Worm (Caenorhabditis elegans) whole organism, young adult: ENCODE results near the gene flcn-1.

Experiments
- B0019.2 ChIP-seq: fragments of 200-800 bp; sonication (Bioruptor generic); conservative IDR thresholded peaks from 2 replicates; pipeline ENCODE4 v1.3.6; 2022; ENCODE audit warnings: missing genetic modification reagents, missing genetic modification characterization, missing compliant biosample characterization
- F37B4.10 ChIP-seq: fragments of 200-800 bp; sonication (Bioruptor generic); IDR thresholded peaks from 2 replicates; pipeline ENCODE4 v1.3.6; 2022; ENCODE audit warnings: missing genetic modification characterization, missing compliant biosample characterization
- F39B2.1 ChIP-seq: fragments of 200-800 bp; sonication (Bioruptor generic); IDR thresholded peaks from 2 replicates; pipeline ENCODE4 v1.3.6; 2022; ENCODE audit warnings: missing genetic modification reagents, missing genetic modification characterization, missing compliant biosample characterization
- F52B5.7 ChIP-seq: sonication (generic microtip); optimal IDR thresholded peaks from 2 replicates; lab custom pipeline; 2016; ENCODE audit warnings: mild to moderate bottlenecking, missing genetic modification characterization, missing compliant biosample characterization
- F55B11.4 ChIP-seq: sonication (generic microtip); optimal IDR thresholded peaks from 2 replicates; lab custom pipeline; 2016; ENCODE audit warnings: missing compliant biosample characterization, missing genetic modification characterization, borderline replicate concordance; ENCODE audit not compliant: insufficient read depth
- F57A8.1 ChIP-seq: fragments of 200-800 bp; sonication (Bioruptor generic); optimal IDR thresholded peaks from 2 replicates; lab custom pipeline; 2018; ENCODE audit warnings: mild to moderate bottlenecking, missing genetic modification characterization, moderate library complexity, missing compliant biosample characterization
- F57C9.4 ChIP-seq: sonication (generic microtip); optimal IDR thresholded peaks from 2 replicates; lab custom pipeline; 2017; ENCODE audit warnings: mild to moderate bottlenecking, missing genetic modification characterization, missing compliant biosample characterization
- Y53F4B.3 ChIP-seq: fragments of 200-800 bp; sonication (Bioruptor generic); IDR thresholded peaks from 2 replicates; pipeline ENCODE4 v1.3.6; 2022; ENCODE audit warnings: missing genetic modification reagents, missing genetic modification characterization, missing compliant biosample characterization
- Y53G8AR.9 ChIP-seq: fragments of 200-800 bp; sonication (Bioruptor generic); conservative IDR thresholded peaks from 2 replicates; pipeline ENCODE4 v1.3.6; 2022; ENCODE audit warnings: missing genetic modification reagents, missing genetic modification characterization, missing compliant biosample characterization
- Y56A3A.18 ChIP-seq: fragments of 200-800 bp; sonication (Bioruptor generic); IDR thresholded peaks from 2 replicates; pipeline ENCODE4 v1.3.6; 2022; ENCODE audit warnings: missing genetic modification reagents, missing genetic modification characterization, missing compliant biosample characterization
- Y67H2A.10 ChIP-seq: fragments of 200-800 bp; sonication (Bioruptor generic); conservative IDR thresholded peaks from 2 replicates; pipeline ENCODE4 v1.3.6; 2022; ENCODE audit warnings: missing genetic modification reagents, missing genetic modification characterization, missing compliant biosample characterization
- Y79H2A.3 ChIP-seq: fragments of 200-800 bp; sonication (Bioruptor generic); conservative IDR thresholded peaks from 2 replicates; pipeline ENCODE4 v1.3.6; 2022; ENCODE audit warnings: missing genetic modification reagents, missing genetic modification characterization, missing compliant biosample characterization
- ZK185.1 ChIP-seq: sonication (generic microtip); optimal IDR thresholded peaks from 2 replicates; lab custom pipeline; 2016; ENCODE audit warnings: mild to moderate bottlenecking, missing genetic modification characterization, missing compliant biosample characterization; ENCODE audit not compliant: poor library complexity, severe bottlenecking
- ama-1 ChIP-seq, 3 experiments: fragments of 150-350 bp in 1 of 3; sonication (generic microtip) in 2 of 3; optimal IDR thresholded peaks; 2 replicates each; lab custom pipeline; 2014 to 2018; ENCODE audit warnings: missing biosample characterization in 2 of 3, missing genetic modification characterization in 2 of 3, missing genetic modification reagents in 2 of 3
- atf-7 ChIP-seq: sonication (generic microtip); optimal IDR thresholded peaks from 2 replicates; lab custom pipeline; 2017; ENCODE audit warnings: mild to moderate bottlenecking, missing genetic modification characterization, missing compliant biosample characterization
- bed-2 ChIP-seq: fragments of 200-800 bp; sonication (Bioruptor generic); IDR thresholded peaks from 2 replicates; pipeline ENCODE4 v1.3.6; 2022; ENCODE audit warnings: missing genetic modification reagents, missing genetic modification characterization, missing compliant biosample characterization
- ceh-100 ChIP-seq: fragments of 200-800 bp; sonication (Bioruptor generic); IDR thresholded peaks from 2 replicates; pipeline ENCODE4 v1.3.6; 2022; ENCODE audit warnings: missing genetic modification reagents, missing genetic modification characterization, missing compliant biosample characterization
- ceh-27 ChIP-seq: fragments of 200-800 bp; sonication (Bioruptor generic); optimal IDR thresholded peaks from 2 replicates; lab custom pipeline; 2018; ENCODE audit warnings: mild to moderate bottlenecking, missing genetic modification characterization, moderate library complexity, missing compliant biosample characterization
- ceh-79 ChIP-seq: sonication (generic microtip); optimal IDR thresholded peaks from 2 replicates; lab custom pipeline; 2017; ENCODE audit warnings: mild to moderate bottlenecking, missing genetic modification characterization, missing compliant biosample characterization
- chd-7 ChIP-seq: sonication (generic microtip); optimal IDR thresholded peaks from 2 replicates; lab custom pipeline; 2016; ENCODE audit warnings: mild to moderate bottlenecking, missing genetic modification characterization, moderate library complexity, missing compliant biosample characterization
- dpl-1 ChIP-seq: fragments of 150-350 bp; optimal IDR thresholded peaks from 2 replicates; lab custom pipeline; 2014; ENCODE audit warnings: missing biosample characterization, missing genetic modification reagents, missing genetic modification characterization
- egl-18 ChIP-seq: fragments of 200-800 bp; sonication (Bioruptor generic); IDR thresholded peaks from 2 replicates; pipeline ENCODE4 v1.3.6; 2022; ENCODE audit warnings: missing genetic modification reagents, missing genetic modification characterization, missing compliant biosample characterization
- ets-4 ChIP-seq: fragments of 200-800 bp; sonication (Bioruptor generic); optimal IDR thresholded peaks from 2 replicates; lab custom pipeline; 2018; ENCODE audit warnings: mild to moderate bottlenecking, missing genetic modification characterization, missing compliant biosample characterization
- fkh-3 ChIP-seq: sonication (generic microtip); optimal IDR thresholded peaks from 2 replicates; lab custom pipeline; 2016; ENCODE audit warnings: mild to moderate bottlenecking, missing genetic modification characterization, missing compliant biosample characterization
- hmg-20 ChIP-seq: fragments of 200-800 bp; sonication (Bioruptor generic); IDR thresholded peaks from 2 replicates; pipeline ENCODE4 v1.3.6; 2022; ENCODE audit warnings: missing genetic modification reagents, missing genetic modification characterization, missing compliant biosample characterization
- let-607 ChIP-seq, 2 experiments: fragments of 200-800 bp in 1 of 2; sonication (Bioruptor generic) in 1 of 2; sonication (generic microtip) in 1 of 2; optimal IDR thresholded peaks; 2 replicates each; lab custom pipeline; 2016 to 2018; ENCODE audit warnings: mild to moderate bottlenecking in 2 of 2, missing compliant biosample characterization in 2 of 2, missing genetic modification characterization in 2 of 2, moderate library complexity in 2 of 2, missing genotype in 1 of 2
- lin-26 ChIP-seq: fragments of 200-800 bp; sonication (Bioruptor generic); IDR thresholded peaks from 2 replicates; pipeline ENCODE4 v1.3.6; 2022; ENCODE audit warnings: missing genetic modification reagents, missing genetic modification characterization, missing compliant biosample characterization
- lin-54 ChIP-seq: fragments of 200-800 bp; sonication (Bioruptor generic); optimal IDR thresholded peaks from 2 replicates; lab custom pipeline; 2018; ENCODE audit warnings: mild to moderate bottlenecking, missing genetic modification characterization, missing compliant biosample characterization
- lsl-1 ChIP-seq: fragments of 200-800 bp; sonication (Bioruptor generic); optimal IDR thresholded peaks from 2 replicates; lab custom pipeline; 2018; ENCODE audit warnings: mild to moderate bottlenecking, missing genetic modification characterization, moderate library complexity, missing compliant biosample characterization
- nfya-1 ChIP-seq: sonication (generic microtip); optimal IDR thresholded peaks from 2 replicates; lab custom pipeline; 2017; ENCODE audit warnings: antibody characterized with exemption, missing compliant biosample characterization, missing genetic modification characterization, borderline replicate concordance; ENCODE audit not compliant: insufficient read depth
- nfyb-1 ChIP-seq: fragments of 200-800 bp; sonication (Bioruptor generic); IDR thresholded peaks from 2 replicates; pipeline ENCODE4 v1.3.6; 2022; ENCODE audit warnings: missing genetic modification reagents, missing genetic modification characterization, missing compliant biosample characterization
- nhr-80 ChIP-seq: sonication (generic microtip); optimal IDR thresholded peaks from 2 replicates; lab custom pipeline; 2016; ENCODE audit warnings: missing genetic modification characterization, missing compliant biosample characterization
- nhr-90 ChIP-seq: sonication (generic microtip); optimal IDR thresholded peaks from 2 replicates; lab custom pipeline; 2016; ENCODE audit warnings: missing genotype, mild to moderate bottlenecking, missing genetic modification characterization, missing compliant biosample characterization
- pbrm-1 ChIP-seq: fragments of 200-800 bp; sonication (Bioruptor generic); IDR thresholded peaks from 2 replicates; pipeline ENCODE4 v1.3.6; 2022; ENCODE audit warnings: missing genetic modification reagents, missing genetic modification characterization, missing compliant biosample characterization
- pha-4 ChIP-seq: fragments of 150-350 bp; sonication (generic microtip); optimal IDR thresholded peaks from 2 replicates; lab custom pipeline; 2014; ENCODE audit warnings: missing biosample characterization, missing genetic modification reagents, missing genetic modification characterization
- rcor-1 ChIP-seq: fragments of 200-800 bp; sonication (Bioruptor generic); IDR thresholded peaks from 2 replicates; pipeline ENCODE4 v1.3.6; 2022; ENCODE audit warnings: missing genetic modification reagents, missing genetic modification characterization, missing compliant biosample characterization
- repo-1 ChIP-seq: sonication (generic microtip); optimal IDR thresholded peaks from 2 replicates; lab custom pipeline; 2017; ENCODE audit warnings: mild to moderate bottlenecking, missing genetic modification characterization, missing compliant biosample characterization
- rpc-1 ChIP-seq, 2 experiments: fragments of 150-350 bp in 1 of 2; sonication (generic microtip) in 1 of 2; optimal IDR thresholded peaks; 2 replicates each; lab custom pipeline; 2014 to 2018; ENCODE audit warnings: missing biosample characterization in 1 of 2, missing genetic modification characterization in 1 of 2, missing genetic modification reagents in 1 of 2, missing genotype in 1 of 2
- snpc-1.1 ChIP-seq: sonication (generic microtip); optimal IDR thresholded peaks from 2 replicates; lab custom pipeline; 2017; ENCODE audit warnings: missing genetic modification characterization, mild to moderate bottlenecking, missing compliant biosample characterization, antibody characterized with exemption, moderate library complexity, missing genotype, missing genetic modification reagents; ENCODE audit not compliant: insufficient read depth
- snpc-3.4 ChIP-seq: sonication (generic microtip); optimal IDR thresholded peaks from 2 replicates; lab custom pipeline; 2017; ENCODE audit warnings: missing genetic modification characterization, mild to moderate bottlenecking, missing compliant biosample characterization, antibody characterized with exemption, moderate library complexity, missing genotype, missing genetic modification reagents
- somi-1 ChIP-seq: fragments of 200-800 bp; sonication (Bioruptor generic); optimal IDR thresholded peaks from 2 replicates; lab custom pipeline; 2018; ENCODE audit warnings: mild to moderate bottlenecking, missing genetic modification characterization, missing compliant biosample characterization
- tbp1 ChIP-seq: fragments of 200-800 bp; sonication (Bioruptor generic); optimal IDR thresholded peaks from 2 replicates; lab custom pipeline; 2018; ENCODE audit warnings: mild to moderate bottlenecking, missing genetic modification characterization, missing compliant biosample characterization
- unc-130 ChIP-seq: sonication (generic microtip); optimal IDR thresholded peaks from 2 replicates; lab custom pipeline; 2016; ENCODE audit warnings: missing genetic modification reagents, missing genetic modification characterization, missing compliant biosample characterization
- unc-62 ChIP-seq: fragments of 150-350 bp; optimal IDR thresholded peaks from 2 replicates; lab custom pipeline; 2014; ENCODE audit warnings: missing biosample characterization, missing genetic modification reagents, missing genetic modification characterization
- xnd-1 ChIP-seq: sonication (generic microtip); optimal IDR thresholded peaks from 2 replicates; lab custom pipeline; 2016; ENCODE audit warnings: missing genotype, missing genetic modification reagents, missing genetic modification characterization, missing compliant biosample characterization
- zfh-2 ChIP-seq: fragments of 200-800 bp; sonication (Bioruptor generic); conservative IDR thresholded peaks from 2 replicates; pipeline ENCODE4 v1.3.6; 2022; ENCODE audit warnings: missing genetic modification reagents, missing genetic modification characterization, missing compliant biosample characterization
- ztf-26 ChIP-seq: sonication (generic microtip); optimal IDR thresholded peaks from 2 replicates; lab custom pipeline; 2017; ENCODE audit warnings: missing genetic modification characterization, missing compliant biosample characterization

flcn-1 gene

ce11 chrII:6951250-6951806 lies 22.8 kb downstream of the flcn-1 start, which contains the start of the genes malt-1 and ceh-38 (continued):
- TF ChIP-seq snpc-1.1, result peak; percentile 0
- no peak for TF ChIP-seq fkh-3
- no peak for TF ChIP-seq F55B11.4 (tag; lab: Kevin White, UChicago)
- no peak for TF ChIP-seq ets-4 (GFP tag; lab: Kevin White, UChicago)
- TF ChIP-seq repo-1 (tag; lab: Kevin White, UChicago), result peak; percentile 42
- no peak for TF ChIP-seq nfya-1 (tag; lab: Kevin White, UChicago)
- peak; percentile 69 for TF ChIP-seq lin-54 (GFP tag; lab: Kevin White, UChicago)
- TF ChIP-seq lsl-1 (GFP tag; lab: Kevin White, UChicago), result no peak
- no peak for TF ChIP-seq ceh-79 (tag; lab: Kevin White, UChicago)
- TF ChIP-seq tbp1 (GFP tag; lab: Kevin White, UChicago), result peak; percentile 65
- no peak for TF ChIP-seq Y53F4B.3
- TF ChIP-seq snpc-3.4 (tag; lab: Kevin White, UChicago), result no peak
- TF ChIP-seq xnd-1 (tag; lab: Kevin White, UChicago), result no peak
- no peak for TF ChIP-seq rpc-1 (optimal IDR thresholded peaks at IDR 0.05; lab: Kevin White, UChicago)
- TF ChIP-seq rpc-1 (tag; optimal IDR thresholded peaks at IDR 0.05; lab: Kevin White, UChicago), result no peak
- TF ChIP-seq ZK185.1, result peak; percentile 91
- TF ChIP-seq Y67H2A.10, result peak; percentile 63; the same call in 1 of the 2 replicates
- peak; percentile 20 for TF ChIP-seq dpl-1 (GFP tag; lab: Kevin White, UChicago)
- TF ChIP-seq lin-26 (GFP tag; lab: Robert Waterston, UW), result 0 out of 2 replicates have a peak, but pooled peaks have one; percentile 41
- TF ChIP-seq ztf-26 (tag; lab: Kevin White, UChicago), result peak; percentile 52
- TF ChIP-seq let-607 (tag; optimal IDR thresholded peaks at IDR 0.05; lab: Kevin White, UChicago), result peak; percentile 58 to 77
- TF ChIP-seq chd-7, result peak; percentile 67
- TF ChIP-seq nhr-80 (tag; lab: Kevin White, UChicago), result peak; percentile 90
- TF ChIP-seq Y79H2A.3 (GFP tag; lab: Robert Waterston, UW), result no peak
- TF ChIP-seq pbrm-1 (GFP tag; lab: Robert Waterston, UW), result peak; percentile 84
- TF ChIP-seq atf-7 (tag; lab: Kevin White, UChicago), result peak; percentile 79
- peak; percentile 55; the same call in 1 of the 2 replicates for TF ChIP-seq ceh-100 (GFP tag; lab: Robert Waterston, UW)
- TF ChIP-seq F37B4.10 (GFP tag; lab: Robert Waterston, UW), result no peak
- no peak for TF ChIP-seq F57C9.4 (tag; lab: Kevin White, UChicago)
- TF ChIP-seq unc-130 (GFP tag; lab: Kevin White, UChicago), result no peak
- no peak for TF ChIP-seq B0019.2 (GFP tag; lab: Robert Waterston, UW)
- TF ChIP-seq rcor-1 (GFP tag; lab: Robert Waterston, UW), result peak; percentile 50; the same call in 1 of the 2 replicates
- TF ChIP-seq bed-2 (GFP tag; lab: Robert Waterston, UW), result no peak
- no peak for TF ChIP-seq F57A8.1 (GFP tag; lab: Kevin White, UChicago)
- TF ChIP-seq unc-62 (GFP tag; lab: Kevin White, UChicago), result peak; percentile 86
- no peak for TF ChIP-seq Y56A3A.18 (GFP tag; lab: Robert Waterston, UW)
- no peak for TF ChIP-seq egl-18 (GFP tag; lab: Robert Waterston, UW)
- TF ChIP-seq nfyb-1, result peak; percentile 89
- no peak for TF ChIP-seq hmg-20 (GFP tag; lab: Robert Waterston, UW)
- peak; percentile 24 for TF ChIP-seq F52B5.7 (tag; lab: Kevin White, UChicago)
- TF ChIP-seq zfh-2 (GFP tag; lab: Robert Waterston, UW), result peak; percentile 66; the same call in 1 of the 2 replicates
- no peak for TF ChIP-seq ama-1 (optimal IDR thresholded peaks at IDR 0.05; lab: Kevin White, UChicago)
- no peak for TF ChIP-seq ama-1 (GFP tag; optimal IDR thresholded peaks at IDR 0.05; lab: Kevin White, UChicago)
- TF ChIP-seq pha-4 (tag; lab: Kevin White, UChicago), result no peak
- peak; percentile 83 for TF ChIP-seq ceh-27 (GFP tag; lab: Kevin White, UChicago)
- no peak for TF ChIP-seq F39B2.1
- TF ChIP-seq Y53G8AR.9 (GFP tag; lab: Robert Waterston, UW), result no peak
- TF ChIP-seq nhr-90 (tag; lab: Kevin White, UChicago), result no peak
- TF ChIP-seq somi-1 (GFP tag; lab: Kevin White, UChicago), result peak; percentile 56
